Worm (Caenorhabditis elegans) whole organism, late embryonic: Measurements from ENCODE around the gene F28F9.3.
A peak's percentile ranks its signal among the peaks of the same experiment; 100 is the strongest.

Source experiments
- C08G9.2 ChIP-seq: sonication (generic microtip); optimal IDR thresholded peaks from 2 replicates; lab custom pipeline; 2016; ENCODE audit warnings: mild to moderate bottlenecking, missing genetic modification characterization, moderate library complexity, missing compliant biosample characterization
- C38D4.7 ChIP-seq: fragments of 200-800 bp; sonication (Bioruptor generic); optimal IDR thresholded peaks from 2 replicates; lab custom pipeline; 2018; ENCODE audit warnings: mild to moderate bottlenecking, missing genetic modification characterization, moderate library complexity, missing compliant biosample characterization
- F13H6.1 ChIP-seq: sonication (generic microtip); optimal IDR thresholded peaks from 2 replicates; lab custom pipeline; 2016; ENCODE audit warnings: missing genetic modification characterization, missing compliant biosample characterization
- K02D7.2 ChIP-seq: sonication (generic microtip); optimal IDR thresholded peaks from 2 replicates; lab custom pipeline; 2017; ENCODE audit warnings: mild to moderate bottlenecking, missing genetic modification characterization, missing compliant biosample characterization
- T23F11.4 ChIP-seq: fragments of 200-800 bp; sonication (Bioruptor generic); optimal IDR thresholded peaks from 2 replicates; lab custom pipeline; 2018; ENCODE audit warnings: mild to moderate bottlenecking, missing genetic modification characterization, missing compliant biosample characterization
- Y22D7AL.16 ChIP-seq: sonication (generic microtip); optimal IDR thresholded peaks from 2 replicates; lab custom pipeline; 2016; ENCODE audit warnings: missing genetic modification characterization, missing compliant biosample characterization
- ahr-1 ChIP-seq: sonication (generic microtip); optimal IDR thresholded peaks from 2 replicates; lab custom pipeline; 2016; ENCODE audit warnings: missing genetic modification characterization, missing compliant biosample characterization
- ama-1 ChIP-seq: fragments of 150-350 bp; optimal IDR thresholded peaks from 2 replicates; lab custom pipeline; 2014
- ceh-14 ChIP-seq: sonication (generic microtip); optimal IDR thresholded peaks from 2 replicates; lab custom pipeline; 2016; ENCODE audit warnings: missing genotype, missing genetic modification characterization, missing compliant biosample characterization
- ceh-19 ChIP-seq: fragments of 200-800 bp; sonication (Bioruptor generic); optimal IDR thresholded peaks from 2 replicates; lab custom pipeline; 2018; ENCODE audit warnings: mild to moderate bottlenecking, missing genetic modification characterization, missing compliant biosample characterization
- ceh-22 ChIP-seq: sonication (generic microtip); optimal IDR thresholded peaks from 2 replicates; lab custom pipeline; 2017; ENCODE audit warnings: missing biosample characterization, missing genetic modification characterization
- ceh-24 ChIP-seq: sonication (generic microtip); optimal IDR thresholded peaks from 2 replicates; lab custom pipeline; 2016; ENCODE audit warnings: mild to moderate bottlenecking, missing genetic modification characterization, missing compliant biosample characterization
- ceh-30 ChIP-seq: fragments of 150-350 bp; optimal IDR thresholded peaks from 2 replicates; lab custom pipeline; 2014; ENCODE audit warnings: missing biosample characterization, missing genetic modification characterization
- ceh-34 ChIP-seq: sonication (generic microtip); optimal IDR thresholded peaks from 2 replicates; lab custom pipeline; 2016; ENCODE audit warnings: mild to moderate bottlenecking, missing genetic modification characterization, missing compliant biosample characterization
- ceh-6 ChIP-seq: fragments of 200-800 bp; sonication (Bioruptor generic); optimal IDR thresholded peaks from 2 replicates; lab custom pipeline; 2018; ENCODE audit warnings: mild to moderate bottlenecking, missing genetic modification characterization, missing compliant biosample characterization
- che-1 ChIP-seq: sonication (generic microtip); optimal IDR thresholded peaks from 2 replicates; lab custom pipeline; 2016; ENCODE audit warnings: mild to moderate bottlenecking, missing genetic modification characterization, missing compliant biosample characterization
- dve-1 ChIP-seq: sonication (generic microtip); optimal IDR thresholded peaks from 2 replicates; lab custom pipeline; 2017; ENCODE audit warnings: antibody characterized with exemption, mild to moderate bottlenecking, missing genetic modification characterization, missing compliant biosample characterization
- elt-2 ChIP-seq: sonication (generic microtip); optimal IDR thresholded peaks from 2 replicates; lab custom pipeline; 2016; ENCODE audit warnings: missing genetic modification reagents, missing genetic modification characterization, missing compliant biosample characterization
- elt-4 ChIP-seq: sonication (generic microtip); optimal IDR thresholded peaks from 2 replicates; lab custom pipeline; 2016; ENCODE audit warnings: missing genetic modification characterization, missing compliant biosample characterization
- ets-4 ChIP-seq: sonication (generic microtip); optimal IDR thresholded peaks from 2 replicates; lab custom pipeline; 2016; ENCODE audit warnings: missing genetic modification characterization, missing compliant biosample characterization
- eyg-1 ChIP-seq: sonication (generic microtip); optimal IDR thresholded peaks from 2 replicates; lab custom pipeline; 2016; ENCODE audit warnings: missing genotype, missing genetic modification characterization, missing compliant biosample characterization
- fax-1 ChIP-seq: sonication (generic microtip); optimal IDR thresholded peaks from 2 replicates; lab custom pipeline; 2016; ENCODE audit warnings: missing genotype, missing genetic modification characterization, missing compliant biosample characterization
- fkh-6 ChIP-seq: sonication (generic microtip); optimal IDR thresholded peaks from 2 replicates; lab custom pipeline; 2016; ENCODE audit warnings: missing genetic modification characterization, missing compliant biosample characterization
- hlh-13 ChIP-seq: fragments of 200-800 bp; sonication (Bioruptor generic); optimal IDR thresholded peaks from 2 replicates; lab custom pipeline; 2018; ENCODE audit warnings: mild to moderate bottlenecking, missing genetic modification characterization, missing compliant biosample characterization
- hlh-15 ChIP-seq: sonication (generic microtip); optimal IDR thresholded peaks from 2 replicates; lab custom pipeline; 2016; ENCODE audit warnings: missing genetic modification characterization, missing compliant biosample characterization
- hlh-30 ChIP-seq: sonication (generic microtip); optimal IDR thresholded peaks from 2 replicates; lab custom pipeline; 2017; ENCODE audit warnings: antibody characterized with exemption, missing genetic modification characterization, missing compliant biosample characterization; ENCODE audit not compliant: insufficient read depth
- mec-3 ChIP-seq: sonication (generic microtip); optimal IDR thresholded peaks from 2 replicates; lab custom pipeline; 2016; ENCODE audit warnings: borderline replicate concordance, missing genetic modification characterization, missing compliant biosample characterization
- nfya-1 ChIP-seq: sonication (generic microtip); optimal IDR thresholded peaks from 2 replicates; lab custom pipeline; 2017; ENCODE audit warnings: missing genetic modification characterization, mild to moderate bottlenecking, missing compliant biosample characterization, antibody characterized with exemption, moderate library complexity
- nhr-11 ChIP-seq: fragments of 150-350 bp; optimal IDR thresholded peaks from 2 replicates; lab custom pipeline; 2014; ENCODE audit warnings: missing biosample characterization, missing genetic modification characterization
- npax-4 ChIP-seq: sonication (generic microtip); optimal IDR thresholded peaks from 2 replicates; lab custom pipeline; 2016; ENCODE audit warnings: missing genetic modification characterization, missing compliant biosample characterization
- pros-1 ChIP-seq: fragments of 150-350 bp; optimal IDR thresholded peaks from 2 replicates; lab custom pipeline; 2014; ENCODE audit warnings: missing biosample characterization, missing genetic modification reagents, missing genetic modification characterization
- ref-2 ChIP-seq: sonication (generic microtip); optimal IDR thresholded peaks from 2 replicates; lab custom pipeline; 2016; ENCODE audit warnings: missing genetic modification characterization, missing compliant biosample characterization
- rnt-1 ChIP-seq: sonication (generic microtip); optimal IDR thresholded peaks from 2 replicates; lab custom pipeline; 2016; ENCODE audit warnings: missing genetic modification characterization, missing compliant biosample characterization
- sdc-2 ChIP-seq: sonication (generic microtip); optimal IDR thresholded peaks from 2 replicates; lab custom pipeline; 2016; ENCODE audit warnings: missing genotype, missing genetic modification characterization, missing compliant biosample characterization
- tbx-2 ChIP-seq: sonication (generic microtip); optimal IDR thresholded peaks from 2 replicates; lab custom pipeline; 2016; ENCODE audit warnings: missing genetic modification characterization, missing compliant biosample characterization
- tbx-7 ChIP-seq: sonication (generic microtip); optimal IDR thresholded peaks from 2 replicates; lab custom pipeline; 2016; ENCODE audit warnings: missing genotype, missing genetic modification characterization, missing compliant biosample characterization
- unc-55 ChIP-seq: sonication (generic microtip); optimal IDR thresholded peaks from 2 replicates; lab custom pipeline; 2017; ENCODE audit warnings: missing biosample characterization, missing genetic modification reagents, missing genetic modification characterization
- unc-86 ChIP-seq: sonication (generic microtip); optimal IDR thresholded peaks from 2 replicates; lab custom pipeline; 2016; ENCODE audit warnings: missing genetic modification characterization, missing compliant biosample characterization
- zip-5 ChIP-seq: sonication (generic microtip); optimal IDR thresholded peaks from 2 replicates; lab custom pipeline; 2016; ENCODE audit warnings: missing genetic modification characterization, missing compliant biosample characterization
- ztf-16 ChIP-seq: sonication (generic microtip); optimal IDR thresholded peaks from 2 replicates; lab custom pipeline; 2017; ENCODE audit warnings: missing genetic modification characterization, missing compliant biosample characterization

Gene F28F9.3

ce11 chrIV:3826590-3827128 lies at the start of gene F28F9.3:
TSS of gene F28F9.3 (plus strand) at chrIV:3826890.
- TF ChIP-seq ceh-19 (GFP tag; lab: Kevin White, UChicago) (peak; percentile 59), zip-5 (tag; lab: Kevin White, UChicago) (no peak), F13H6.1 (tag; lab: Kevin White, UChicago) (no peak), ceh-34 (peak; percentile 64), ref-2 (tag; lab: Kevin White, UChicago) (peak; percentile 45)
- TF ChIP-seq, all 69 proteins: peak for 3

- TF ChIP-seq unc-55 (GFP tag; lab: Kevin White, UChicago) (peak; percentile 75), ama-1 (no peak)
These were observed 45.2 kb upstream of the F28F9.3 start for ce11 chrIV:3781539-3781938.

ce11 chrIV:3783910-3784309 lies 42.8 kb upstream of the F28F9.3 start, which contains the start of gene glct-6:
TSS of gene glct-6 (plus strand) at chrIV:3784210.
- no peak for TF ChIP-seq ztf-16 (tag; lab: Kevin White, UChicago)
- TF ChIP-seq sdc-2 = no peak
- no peak for TF ChIP-seq hlh-13 (GFP tag; lab: Kevin White, UChicago)
- no peak for TF ChIP-seq hlh-15 (tag; lab: Kevin White, UChicago)
- TF ChIP-seq F13H6.1 (tag; lab: Kevin White, UChicago) = no peak
- no peak for TF ChIP-seq fkh-6
- no peak for TF ChIP-seq ref-2 (tag; lab: Kevin White, UChicago)
- no peak for TF ChIP-seq nfya-1 (tag; lab: Kevin White, UChicago)
- TF ChIP-seq ceh-14 (tag; lab: Kevin White, UChicago) = no peak
- TF ChIP-seq, all 69 proteins: peak for 0

- no peak for TF ChIP-seq fkh-6
- no peak for TF ChIP-seq npax-4 (tag; lab: Kevin White, UChicago)
- TF ChIP-seq pros-1 = no peak
- TF ChIP-seq ceh-6 (GFP tag; lab: Kevin White, UChicago) = no peak
- no peak for TF ChIP-seq hlh-30 (tag; lab: Kevin White, UChicago)
- no peak for TF ChIP-seq T23F11.4
- TF ChIP-seq Y22D7AL.16 (tag; lab: Kevin White, UChicago) = no peak
- no peak for TF ChIP-seq C08G9.2 (tag; lab: Kevin White, UChicago)
- no peak for TF ChIP-seq unc-86 (tag; lab: Kevin White, UChicago)
- no peak for TF ChIP-seq eyg-1 (tag; lab: Kevin White, UChicago)
- no peak for TF ChIP-seq tbx-2
- no peak for TF ChIP-seq fax-1
- no peak for TF ChIP-seq rnt-1
- TF ChIP-seq ceh-14 (tag; lab: Kevin White, UChicago) = no peak
- no peak for TF ChIP-seq ceh-22 (tag; lab: Kevin White, UChicago)
- no peak for TF ChIP-seq mec-3 (tag; lab: Kevin White, UChicago)
These were observed 32.3 kb upstream of the F28F9.3 start, which contains the start of gene K09B3.1 for ce11 chrIV:3794437-3794836. TSS of gene K09B3.1 (plus strand) at chrIV:3794737.

ce11 chrIV:3797442-3797841 lies 29.2 kb upstream of the F28F9.3 start:
- peak; percentile 33 for TF ChIP-seq mec-3 (tag; lab: Kevin White, UChicago)
- no peak for TF ChIP-seq ceh-24
- TF ChIP-seq K02D7.2 (tag; lab: Kevin White, UChicago) = no peak

- no peak for TF ChIP-seq elt-4 (tag; lab: Kevin White, UChicago)
- TF ChIP-seq tbx-7 (tag; lab: Kevin White, UChicago) = no peak
- TF ChIP-seq hlh-15 (tag; lab: Kevin White, UChicago) = no peak
- no peak for TF ChIP-seq ceh-19 (GFP tag; lab: Kevin White, UChicago)
- no peak for TF ChIP-seq elt-2 (tag; lab: Kevin White, UChicago)
- TF ChIP-seq che-1 (tag; lab: Kevin White, UChicago) = no peak
- no peak for TF ChIP-seq dve-1 (tag; lab: Kevin White, UChicago)
- TF ChIP-seq nhr-11 = no peak
- TF ChIP-seq npax-4 (tag; lab: Kevin White, UChicago) = no peak
- TF ChIP-seq C38D4.7 (GFP tag; lab: Kevin White, UChicago) = no peak
- no peak for TF ChIP-seq ets-4
- no peak for TF ChIP-seq nfya-1 (tag; lab: Kevin White, UChicago)
- no peak for TF ChIP-seq fax-1
- TF ChIP-seq fkh-6 = no peak
- no peak for TF ChIP-seq ceh-30 (tag; lab: Kevin White, UChicago)
- no peak for TF ChIP-seq ahr-1 (tag; lab: Kevin White, UChicago)
- TF ChIP-seq pros-1 = no peak
These were observed 25.7 kb upstream of the F28F9.3 start, which contains the start of gene osm-3 for ce11 chrIV:3800952-3801351. TSS of gene osm-3 (minus strand) at chrIV:3801052.
